Fruit fly (Drosophila melanogaster): ENCODE measurements around the gene CG46281.

Gene CG46281

dm6 chr3R:13032975-13033445, 2.9 kb upstream of the CG46281 start (continued):
- peak; percentile 5 for TF ChIP-seq CG1647 (GFP tag; optimal IDR thresholded peaks at IDR 0.05)
- peak; percentile 1 for TF ChIP-seq Spps (tag; optimal IDR thresholded peaks at IDR 0.05)
- TF ChIP-seq CG16813 (GFP tag; IDR thresholded peaks at IDR 0.05; ENCODE audit: partially characterized antibody), result 0 out of 3 replicates have a peak, but pooled peaks have one; percentile 11
- no peak for TF ChIP-seq CoRest (tag; optimal IDR thresholded peaks at IDR 0.05)
- peak; percentile 52 for TF ChIP-seq CG1233 (GFP tag; optimal IDR thresholded peaks at IDR 0.05)
- no peak for TF ChIP-seq CG9817 (tag; optimal IDR thresholded peaks at IDR 0.05)
- TF ChIP-seq Nf-YA (GFP tag; IDR thresholded peaks at IDR 0.05), result 0 out of 2 replicates have a peak, but pooled peaks have one; percentile 12
- TF ChIP-seq CG6813 (GFP tag; optimal IDR thresholded peaks at IDR 0.05), result peak; percentile 72
- TF ChIP-seq Dek (tag; optimal IDR thresholded peaks at IDR 0.05), result peak; percentile 19
- TF ChIP-seq CG6765 (GFP tag; optimal IDR thresholded peaks at IDR 0.05), result peak; percentile 41
- no peak for TF ChIP-seq NK7.1 (GFP tag; optimal IDR thresholded peaks at IDR 0.05)
- TF ChIP-seq phol (tag; optimal IDR thresholded peaks at IDR 0.05), result peak; percentile 1
- peak; percentile 26 for TF ChIP-seq CrebB (tag; optimal IDR thresholded peaks at IDR 0.05)
- TF ChIP-seq fd64A (GFP tag; optimal IDR thresholded peaks at IDR 0.05), result peak; percentile 78
- peak; percentile 60 for TF ChIP-seq Vsx1 (GFP tag; optimal IDR thresholded peaks at IDR 0.05)
- TF ChIP-seq unpg (GFP tag; optimal IDR thresholded peaks at IDR 0.05), result no peak
- peak; percentile 42 for TF ChIP-seq exex (tag; optimal IDR thresholded peaks at IDR 0.05)
- peak; percentile 79 for TF ChIP-seq CG7928 (GFP tag; optimal IDR thresholded peaks at IDR 0.05)
- peak; percentile 60 for TF ChIP-seq CG2875 (GFP tag; optimal IDR thresholded peaks at IDR 0.05)
- peak; percentile 36; the same call in 1 of the 2 replicates for TF ChIP-seq Ptx1 (GFP tag; IDR thresholded peaks at IDR 0.05)
- peak; percentile 42 for TF ChIP-seq CG18764 (GFP tag; optimal IDR thresholded peaks at IDR 0.05)
- TF ChIP-seq dmrt11E (tag; optimal IDR thresholded peaks at IDR 0.05), result peak; percentile 20
- TF ChIP-seq pb (GFP tag; optimal IDR thresholded peaks at IDR 0.05), result no peak
- no peak for TF ChIP-seq CG11456 (GFP tag; IDR thresholded peaks at IDR 0.05)
- TF ChIP-seq CG18476 (GFP tag; optimal IDR thresholded peaks at IDR 0.05), result peak; percentile 12
- TF ChIP-seq CG12104 (GFP tag; optimal IDR thresholded peaks at IDR 0.05), result peak; percentile 45
- TF ChIP-seq pfk (GFP tag; optimal IDR thresholded peaks at IDR 0.05), result peak; percentile 50
- TF ChIP-seq CG33213 (GFP tag; optimal IDR thresholded peaks at IDR 0.05), result peak; percentile 23
- 0 out of 2 replicates have a peak, but pooled peaks have one; percentile 13 for TF ChIP-seq stc (GFP tag; IDR thresholded peaks at IDR 0.05)
- TF ChIP-seq tna (GFP tag; IDR thresholded peaks at IDR 0.05; ENCODE audit: partially characterized antibody), result no peak
- TF ChIP-seq Lhr (GFP tag; optimal IDR thresholded peaks at IDR 0.05), result peak; percentile 12
- peak; percentile 79 for TF ChIP-seq grn (GFP tag; optimal IDR thresholded peaks at IDR 0.05)
- TF ChIP-seq Optix (GFP tag; IDR thresholded peaks at IDR 0.05), result peak; percentile 44; the same call in 1 of the 3 replicates
- TF ChIP-seq gro (GFP tag; optimal IDR thresholded peaks at IDR 0.05), result no peak
- peak; percentile 22 for TF ChIP-seq kah (GFP tag; optimal IDR thresholded peaks at IDR 0.05)
- 0 out of 2 replicates have a peak, but pooled peaks have one; percentile 39 for TF ChIP-seq vvl (GFP tag; IDR thresholded peaks at IDR 0.05)
- TF ChIP-seq gt (GFP tag; IDR thresholded peaks at IDR 0.05), result no peak
- TF ChIP-seq ci (GFP tag; IDR thresholded peaks at IDR 0.05), result peak; percentile 79
- no peak for TF ChIP-seq Usf (GFP tag; optimal IDR thresholded peaks at IDR 0.05)
- TF ChIP-seq salm (tag; optimal IDR thresholded peaks at IDR 0.05), result peak; percentile 26
- peak; percentile 26 for TF ChIP-seq Kr (GFP tag; optimal IDR thresholded peaks at IDR 0.05)
- TF ChIP-seq CG15514 (GFP tag; optimal IDR thresholded peaks at IDR 0.05), result peak; percentile 61
- TF ChIP-seq Fer2 (tag; optimal IDR thresholded peaks at IDR 0.05), result peak; percentile 12
- no peak for TF ChIP-seq CG17802 (tag; optimal IDR thresholded peaks at IDR 0.05)
- TF ChIP-seq sr (GFP tag; IDR thresholded peaks at IDR 0.05), result 0 out of 3 replicates have a peak, but pooled peaks have one; percentile 32
- TF ChIP-seq CG17912 (GFP tag; optimal IDR thresholded peaks at IDR 0.05), result peak; percentile 31
- peak; percentile 80 for TF ChIP-seq Asciz (GFP tag; optimal IDR thresholded peaks at IDR 0.05)
- no peak for TF ChIP-seq ftz-f1 (GFP tag; optimal IDR thresholded peaks at IDR 0.05)
- TF ChIP-seq sug (tag; optimal IDR thresholded peaks at IDR 0.05), result peak; percentile 96

All from whole organism, embryonic.